Worm (Caenorhabditis elegans): Measurements from ENCODE around the gene zip-8.

ce11 chrIII:6430834-6431233, 47.9 kb upstream of the zip-8 start, which contains the start of gene popl-1:
- TF ChIP-seq ceh-16 (tag; optimal IDR thresholded peaks at IDR 0.05) (no peak), egl-27 (tag; optimal IDR thresholded peaks at IDR 0.05) (no peak), nhr-28 (tag; optimal IDR thresholded peaks at IDR 0.05) (no peak)
